Worm (Caenorhabditis elegans): ENCODE results near the gene scd-2.
A peak's percentile ranks its signal among the peaks of the same experiment; 100 is the strongest.

The scd-2 gene

DNA sequence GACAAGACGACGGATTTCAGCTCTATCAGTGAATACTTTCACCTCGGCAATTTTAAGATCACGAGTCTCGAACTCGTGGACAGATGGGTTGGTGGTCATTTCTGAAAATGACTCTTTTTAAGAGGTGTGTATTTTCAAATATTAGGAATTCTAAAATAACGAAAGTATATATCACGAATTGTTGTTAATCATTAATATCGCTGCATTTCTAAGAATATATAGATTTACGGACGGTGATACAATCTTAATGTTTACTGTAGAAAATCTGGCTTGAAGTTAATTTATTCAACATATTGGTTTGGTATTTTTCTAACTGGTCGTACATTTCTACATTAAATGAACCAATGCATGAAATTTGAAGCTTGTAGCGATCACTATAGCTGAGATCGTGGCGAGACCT lies 27.8 kb upstream of the scd-2 start, which contains the start of gene ZK1055.7:
Gene ZK1055.7 (minus strand): TSS at position 101 of the 400 bp plus-strand sequence.
- TF ChIP-seq hlh-4 (tag; optimal IDR thresholded peaks at IDR 0.05) (no peak), sptf-1 (tag; optimal IDR thresholded peaks at IDR 0.05) (no peak), efl-1 (optimal IDR thresholded peaks at IDR 0.05) (no peak), efl-1 (GFP tag; optimal IDR thresholded peaks at IDR 0.05 in 1 of 2) (peak in 1 of 2 experiments; percentile 50)

DNA sequence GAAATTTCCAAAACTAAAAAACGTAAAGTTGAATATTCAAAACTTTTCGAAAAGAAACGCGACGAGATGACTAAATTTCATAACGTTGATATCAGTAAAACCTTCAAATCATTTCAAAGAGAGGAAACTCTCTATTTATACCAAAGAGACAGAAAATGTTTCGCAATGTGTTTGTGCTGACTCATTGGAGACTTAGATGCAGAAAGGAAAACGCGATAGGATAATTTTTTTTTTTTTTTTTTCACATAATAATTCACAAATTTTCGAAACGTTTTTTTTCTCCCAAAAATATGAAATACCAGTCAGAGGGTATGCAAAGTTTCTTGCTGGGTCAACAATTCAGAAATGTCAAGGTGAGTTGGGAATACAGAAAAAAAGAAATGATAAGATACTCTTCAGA lies 26.8 kb upstream of the scd-2 start:
- no peak for TF ChIP-seq tlp-1 (tag; optimal IDR thresholded peaks at IDR 0.05)
- no peak for TF ChIP-seq efl-1 (optimal IDR thresholded peaks at IDR 0.05)
- TF ChIP-seq efl-1 (GFP tag; optimal IDR thresholded peaks at IDR 0.05 in 1 of 2) = peak in 1 of 2 experiments; percentile 88
- peak in 2 of 6 experiments; percentile 6 to 22 for TF ChIP-seq elt-3 (tag; optimal IDR thresholded peaks at IDR 0.05)
- no peak for TF ChIP-seq nhr-11 (tag; optimal IDR thresholded peaks at IDR 0.05)
- peak; percentile 32 for TF ChIP-seq skn-1 (tag; optimal IDR thresholded peaks at IDR 0.05)
- no peak for TF ChIP-seq blmp-1 (tag; optimal IDR thresholded peaks at IDR 0.05)
- peak in 1 of 2 experiments; percentile 8 for TF ChIP-seq lsy-2 (tag; optimal IDR thresholded peaks at IDR 0.05)
- no peak for TF ChIP-seq tbx-2 (tag; optimal IDR thresholded peaks at IDR 0.05)

DNA sequence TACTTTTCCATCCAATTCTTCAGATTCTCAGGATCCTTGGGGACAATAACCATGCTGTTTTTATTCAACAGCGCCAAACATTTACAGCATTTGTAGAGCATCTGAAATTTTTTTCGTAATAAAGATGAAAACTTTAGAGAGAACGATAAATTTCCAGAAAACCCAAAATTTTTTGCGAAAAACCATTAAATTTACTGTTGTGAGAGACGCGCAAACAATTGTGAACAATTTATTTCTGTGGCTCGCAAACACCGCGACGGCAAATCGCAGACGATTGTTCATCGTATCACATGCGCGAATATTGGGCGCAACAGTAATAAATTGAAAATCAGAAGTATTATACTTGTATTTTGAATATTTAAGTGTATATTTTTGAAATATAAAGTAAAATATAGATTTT lies 22.0 kb upstream of the scd-2 start, which contains the start of gene gon-14:
Gene gon-14 (minus strand): TSS at position 101 of the 400 bp plus-strand sequence.
- no peak for TF ChIP-seq nhr-12 (tag; optimal IDR thresholded peaks at IDR 0.05)
- TF ChIP-seq egl-27 (tag; optimal IDR thresholded peaks at IDR 0.05) = no peak
- no peak for TF ChIP-seq swsn-7 (tag; optimal IDR thresholded peaks at IDR 0.05)
- no peak for TF ChIP-seq hlh-4 (tag; optimal IDR thresholded peaks at IDR 0.05)
- TF ChIP-seq hpl-2 (GFP tag; optimal IDR thresholded peaks at IDR 0.05) = no peak
- TF ChIP-seq aly-2 (tag; optimal IDR thresholded peaks at IDR 0.05) = no peak
- TF ChIP-seq tlp-1 (tag; optimal IDR thresholded peaks at IDR 0.05) = no peak
- no peak for TF ChIP-seq grh-1 (GFP tag; IDR thresholded peaks at IDR 0.05)
- no peak for TF ChIP-seq sup-37 (GFP tag; optimal IDR thresholded peaks at IDR 0.05)
- TF ChIP-seq unc-86 (tag; optimal IDR thresholded peaks at IDR 0.05) = no peak
- no peak for TF ChIP-seq unc-98 (GFP tag; IDR thresholded peaks at IDR 0.05)
- TF ChIP-seq unc-30 (tag; optimal IDR thresholded peaks at IDR 0.05) = no peak
- no peak for TF ChIP-seq pqm-1 (tag; optimal IDR thresholded peaks at IDR 0.05)
- TF ChIP-seq nhr-77 (tag; optimal IDR thresholded peaks at IDR 0.05) = no peak
- no peak for TF ChIP-seq efl-1 (optimal IDR thresholded peaks at IDR 0.05)
- no peak for TF ChIP-seq efl-1 (GFP tag; optimal IDR thresholded peaks at IDR 0.05 in 1 of 2)
- TF ChIP-seq jun-1 (tag; optimal IDR thresholded peaks at IDR 0.05) = no peak
- TF ChIP-seq unc-62 (GFP tag; optimal IDR thresholded peaks at IDR 0.05) = no peak
- TF ChIP-seq mef-2 (tag; optimal IDR thresholded peaks at IDR 0.05) = no peak

DNA sequence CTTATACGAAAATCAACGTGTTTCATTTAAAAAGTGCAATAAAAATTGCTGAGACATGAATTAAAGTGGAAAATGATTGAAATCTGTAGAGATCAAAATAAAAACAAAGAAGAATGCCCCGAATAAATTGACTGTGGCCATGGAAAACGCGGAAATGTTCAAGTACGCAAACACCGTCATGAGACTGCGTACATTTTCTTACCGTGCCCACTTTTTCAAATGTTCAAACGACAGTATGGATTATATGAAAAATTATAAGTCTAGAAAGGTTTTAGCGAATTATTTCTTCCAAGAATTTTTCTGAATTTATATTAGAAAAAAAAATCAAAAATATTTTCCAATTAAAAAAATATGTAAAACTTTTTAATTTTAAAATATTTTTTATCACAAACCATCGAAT lies 21.5 kb upstream of the scd-2 start:
- TF ChIP-seq blmp-1 (tag; optimal IDR thresholded peaks at IDR 0.05) (peak; percentile 34), fkh-10 (GFP tag; optimal IDR thresholded peaks at IDR 0.05) (no peak), ceh-82 (tag; optimal IDR thresholded peaks at IDR 0.05) (peak in 1 of 3 experiments; percentile 5), C16A3.4 (tag; optimal IDR thresholded peaks at IDR 0.05) (no peak), dpl-1 (GFP tag; optimal IDR thresholded peaks at IDR 0.05) (peak in 2 of 3 experiments; percentile 29 to 54), zag-1 (tag; optimal IDR thresholded peaks at IDR 0.05) (no peak), lin-35 (GFP tag; optimal IDR thresholded peaks at IDR 0.05) (peak; percentile 10 to 45), lin-15B (tag; optimal IDR thresholded peaks at IDR 0.05) (no peak), efl-1 (optimal IDR thresholded peaks at IDR 0.05) (peak; percentile 29 to 48), efl-1 (GFP tag; optimal IDR thresholded peaks at IDR 0.05 in 1 of 2) (peak in 1 of 2 experiments; percentile 43), lsy-2 (tag; optimal IDR thresholded peaks at IDR 0.05) (peak; percentile 43 to 94), Y116A8C.19 (tag; optimal IDR thresholded peaks at IDR 0.05; ENCODE audit: borderline replicate concordance) (no peak), F16B12.6 (tag; optimal IDR thresholded peaks at IDR 0.05) (peak; percentile 70), elt-2 (tag; optimal IDR thresholded peaks at IDR 0.05) (no peak)

Measured in whole organism, L1 larva.